Fruit fly (Drosophila melanogaster) whole organism: ENCODE data around the gene ast.

ENCODE experiments used
- CG8478 ChIP-seq: fragments of >200 bp; optimal IDR thresholded peaks from 2 replicates; lab custom pipeline; 2018; ENCODE audit warnings: inconsistent platforms
- Dll ChIP-seq: fragments of >200 bp; optimal IDR thresholded peaks from 2 replicates; lab custom pipeline; 2017
- EcR ChIP-seq, 2 experiments: fragments of >200 bp; optimal IDR thresholded peaks; 2 replicates each; lab custom pipeline; 2017; ENCODE audit warnings: missing biosample characterization in 2 of 2, missing genetic modification characterization in 2 of 2, missing genetic modification reagents in 2 of 2
- pan ChIP-seq: fragments of >200 bp; optimal IDR thresholded peaks from 2 replicates; lab custom pipeline; 2017
- psq ChIP-seq: fragments of >200 bp; optimal IDR thresholded peaks from 2 replicates; lab custom pipeline; 2017
- usp ChIP-seq: fragments of >200 bp; optimal IDR thresholded peaks from 2 replicates; lab custom pipeline; 2017; ENCODE audit warnings: missing biosample characterization, missing genetic modification characterization, mixed read lengths

DNA sequence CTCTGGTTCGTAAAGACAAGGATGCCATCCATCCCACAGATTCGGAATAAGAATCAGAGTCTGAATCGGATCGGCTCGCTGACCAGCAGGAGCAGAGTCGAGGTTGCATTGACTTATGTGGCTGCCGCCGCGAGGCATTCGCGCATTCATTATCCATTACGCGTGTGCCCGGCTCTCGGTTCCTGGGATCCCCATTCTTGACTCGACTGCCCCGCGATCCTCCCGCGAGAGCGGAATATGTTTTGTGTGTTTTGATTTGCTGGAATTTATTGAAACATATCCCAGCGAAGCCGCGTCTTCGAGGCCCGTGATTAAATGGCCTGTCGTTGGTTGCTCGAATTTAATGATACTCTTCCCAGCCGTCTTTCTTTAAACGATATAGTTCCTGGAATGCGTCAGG is 14.1 kb upstream of the ast start:
- no peak for TF ChIP-seq pan (lab: Kevin White, UChicago)
- TF ChIP-seq psq (lab: Kevin White, UChicago): no peak
- no peak for TF ChIP-seq usp (GFP tag; lab: Kevin White, UChicago)
- no peak for TF ChIP-seq EcR (GFP tag; optimal IDR thresholded peaks at IDR 0.05; lab: Kevin White, UChicago)
- TF ChIP-seq Dll (lab: Kevin White, UChicago): no peak
- no peak for TF ChIP-seq CG8478
